Worm (Caenorhabditis elegans): ENCODE data around the gene Y47D3A.14.

The Y47D3A.14 gene

ce11 chrIII:11255072-11255471 is 18.4 kb upstream of the Y47D3A.14 start (continued):
- TF ChIP-seq rnt-1 (tag; optimal IDR thresholded peaks at IDR 0.05) (no peak), F16B12.6 (tag; optimal IDR thresholded peaks at IDR 0.05) (no peak), ceh-82 (tag; optimal IDR thresholded peaks at IDR 0.05) (no peak), aly-2 (tag; optimal IDR thresholded peaks at IDR 0.05) (no peak), efl-1 (optimal IDR thresholded peaks at IDR 0.05) (no peak), efl-1 (GFP tag; optimal IDR thresholded peaks at IDR 0.05 in 1 of 2) (peak in 1 of 2 experiments; percentile 89), mef-2 (tag; optimal IDR thresholded peaks at IDR 0.05) (no peak), fkh-4 (tag; optimal IDR thresholded peaks at IDR 0.05; ENCODE audit: borderline replicate concordance) (no peak), Y116A8C.19 (tag; optimal IDR thresholded peaks at IDR 0.05; ENCODE audit: borderline replicate concordance) (no peak), fos-1 (tag; optimal IDR thresholded peaks at IDR 0.05) (no peak), nhr-85 (tag) (peak; percentile 97), blmp-1 (tag; optimal IDR thresholded peaks at IDR 0.05) (peak; percentile 80), zag-1 (tag; optimal IDR thresholded peaks at IDR 0.05) (no peak), nhr-237 (tag; optimal IDR thresholded peaks at IDR 0.05) (no peak), nhr-11 (tag; optimal IDR thresholded peaks at IDR 0.05) (no peak), swsn-7 (tag; optimal IDR thresholded peaks at IDR 0.05) (no peak), elt-3 (tag; optimal IDR thresholded peaks at IDR 0.05) (peak in 3 of 6 experiments; percentile 6 to 51 (median 50)), ceh-63 (GFP tag; optimal IDR thresholded peaks at IDR 0.05) (no peak), unc-62 (GFP tag; optimal IDR thresholded peaks at IDR 0.05) (no peak), unc-98 (GFP tag; IDR thresholded peaks at IDR 0.05) (no peak), dsc-1 (tag; optimal IDR thresholded peaks at IDR 0.05) (no peak), nhr-19 (GFP tag; conservative IDR thresholded peaks at IDR 0.05) (peak; percentile 23), dpl-1 (GFP tag; optimal IDR thresholded peaks at IDR 0.05) (no peak), ceh-90 (tag; optimal IDR thresholded peaks at IDR 0.05) (no peak), ets-5 (GFP tag; IDR thresholded peaks at IDR 0.05) (no peak)

ce11 chrIII:11251718-11252441 is 15.2 kb upstream of the Y47D3A.14 start, which contains the start of gene Y47D3A.32:
Gene Y47D3A.32 (plus strand): TSS chrIII:11252391.
- no peak for TF ChIP-seq C16A3.4 (tag; optimal IDR thresholded peaks at IDR 0.05)
- TF ChIP-seq mdl-1 (tag; optimal IDR thresholded peaks at IDR 0.05), result no peak
- TF ChIP-seq Y116A8C.19 (tag; optimal IDR thresholded peaks at IDR 0.05; ENCODE audit: borderline replicate concordance), result no peak
- no peak for TF ChIP-seq irx-1 (tag; optimal IDR thresholded peaks at IDR 0.05)
- TF ChIP-seq efl-1 (optimal IDR thresholded peaks at IDR 0.05), result no peak
- TF ChIP-seq efl-1 (GFP tag; optimal IDR thresholded peaks at IDR 0.05 in 1 of 2), result no peak
- TF ChIP-seq C34B4.2 (tag; optimal IDR thresholded peaks at IDR 0.05), result no peak
- TF ChIP-seq mef-2 (tag; optimal IDR thresholded peaks at IDR 0.05), result no peak
- TF ChIP-seq aly-2 (tag; optimal IDR thresholded peaks at IDR 0.05), result peak; percentile 20
- no peak for TF ChIP-seq blmp-1 (tag; optimal IDR thresholded peaks at IDR 0.05)
- no peak for TF ChIP-seq hlh-4 (tag; optimal IDR thresholded peaks at IDR 0.05)
- no peak for TF ChIP-seq hpl-2 (GFP tag; optimal IDR thresholded peaks at IDR 0.05)
- no peak for TF ChIP-seq ceh-88 (GFP tag; IDR thresholded peaks at IDR 0.05)
- no peak for TF ChIP-seq isw-1 (GFP tag; IDR thresholded peaks at IDR 0.05)
- TF ChIP-seq nhr-71 (tag; optimal IDR thresholded peaks at IDR 0.05), result peak; percentile 6
- no peak for TF ChIP-seq aha-1 (tag; optimal IDR thresholded peaks at IDR 0.05)
- TF ChIP-seq pax-3 (tag; optimal IDR thresholded peaks at IDR 0.05), result no peak
- no peak for TF ChIP-seq zip-4 (GFP tag; optimal IDR thresholded peaks at IDR 0.05)
- no peak for TF ChIP-seq alr-1 (tag; optimal IDR thresholded peaks at IDR 0.05; ENCODE audit: borderline replicate concordance)
- TF ChIP-seq mab-9 (GFP tag; IDR thresholded peaks at IDR 0.05), result no peak
- TF ChIP-seq ama-1 (optimal IDR thresholded peaks at IDR 0.05), result no peak
- TF ChIP-seq unc-98 (GFP tag; IDR thresholded peaks at IDR 0.05), result no peak
- TF ChIP-seq jun-1 (tag; optimal IDR thresholded peaks at IDR 0.05), result no peak
- peak in 1 of 2 experiments; percentile 14 for TF ChIP-seq lsy-2 (tag; optimal IDR thresholded peaks at IDR 0.05)
